Worm (Caenorhabditis elegans): ENCODE measurements around the gene lips-1.

Gene lips-1

ce11 chrX:12534476-12534875, 41.9 kb downstream of the lips-1 start (continued):
- TF ChIP-seq ceh-9 (tag; optimal IDR thresholded peaks at IDR 0.05) (no peak), unc-86 (tag; optimal IDR thresholded peaks at IDR 0.05) (no peak)

- TF ChIP-seq sox-4 (tag; optimal IDR thresholded peaks at IDR 0.05) (no peak), unc-3 (GFP tag; conservative IDR thresholded peaks at IDR 0.05) (no peak), unc-3 (tag; optimal IDR thresholded peaks at IDR 0.05) (no peak), zip-5 (tag; optimal IDR thresholded peaks at IDR 0.05) (no peak), ceh-6 (GFP tag; optimal IDR thresholded peaks at IDR 0.05) (no peak), T23F11.4 (GFP tag; optimal IDR thresholded peaks at IDR 0.05) (no peak), ets-4 (tag; optimal IDR thresholded peaks at IDR 0.05) (no peak), fkh-10 (GFP tag; optimal IDR thresholded peaks at IDR 0.05) (no peak), ahr-1 (tag; optimal IDR thresholded peaks at IDR 0.05) (no peak), che-1 (tag; optimal IDR thresholded peaks at IDR 0.05) (no peak), pag-3 (tag; optimal IDR thresholded peaks at IDR 0.05; ENCODE audit: borderline replicate concordance) (no peak), pat-9 (tag; optimal IDR thresholded peaks at IDR 0.05) (no peak), K09A11.1 (tag; optimal IDR thresholded peaks at IDR 0.05; ENCODE audit: insufficient read depth) (no peak), ceh-14 (tag; optimal IDR thresholded peaks at IDR 0.05) (no peak), sox-2 (GFP tag; IDR thresholded peaks at IDR 0.05) (no peak), npax-4 (tag; optimal IDR thresholded peaks at IDR 0.05) (no peak), fax-1 (tag; optimal IDR thresholded peaks at IDR 0.05) (no peak), syd-9 (tag; optimal IDR thresholded peaks at IDR 0.05) (no peak), tbx-2 (tag; optimal IDR thresholded peaks at IDR 0.05) (no peak), ceh-9 (tag; optimal IDR thresholded peaks at IDR 0.05) (no peak)
These were observed 46.2 kb downstream of the lips-1 start for ce11 chrX:12538794-12539193.

- TF ChIP-seq eyg-1 (tag; optimal IDR thresholded peaks at IDR 0.05) (no peak), elt-2 (tag; optimal IDR thresholded peaks at IDR 0.05) (no peak), zip-5 (tag; optimal IDR thresholded peaks at IDR 0.05) (no peak), hlh-6 (tag; optimal IDR thresholded peaks at IDR 0.05) (no peak), ceh-19 (GFP tag; optimal IDR thresholded peaks at IDR 0.05) (no peak), F13H6.1 (tag; optimal IDR thresholded peaks at IDR 0.05) (no peak), unc-3 (GFP tag; conservative IDR thresholded peaks at IDR 0.05) (no peak), unc-3 (tag; optimal IDR thresholded peaks at IDR 0.05) (no peak), tbx-7 (tag; optimal IDR thresholded peaks at IDR 0.05) (no peak), odd-2 (tag; optimal IDR thresholded peaks at IDR 0.05) (no peak), pag-3 (tag; optimal IDR thresholded peaks at IDR 0.05; ENCODE audit: borderline replicate concordance) (no peak), ceh-2 (tag; optimal IDR thresholded peaks at IDR 0.05) (no peak), pha-2 (tag; optimal IDR thresholded peaks at IDR 0.05) (no peak), hlh-13 (GFP tag; optimal IDR thresholded peaks at IDR 0.05) (no peak), syd-9 (tag; optimal IDR thresholded peaks at IDR 0.05) (no peak)
These were observed 52.5 kb downstream of the lips-1 start for ce11 chrX:12545100-12545499.

Measured in whole organism, late embryonic.